Worm (Caenorhabditis elegans): ENCODE results near the gene fat-6.

DNA sequence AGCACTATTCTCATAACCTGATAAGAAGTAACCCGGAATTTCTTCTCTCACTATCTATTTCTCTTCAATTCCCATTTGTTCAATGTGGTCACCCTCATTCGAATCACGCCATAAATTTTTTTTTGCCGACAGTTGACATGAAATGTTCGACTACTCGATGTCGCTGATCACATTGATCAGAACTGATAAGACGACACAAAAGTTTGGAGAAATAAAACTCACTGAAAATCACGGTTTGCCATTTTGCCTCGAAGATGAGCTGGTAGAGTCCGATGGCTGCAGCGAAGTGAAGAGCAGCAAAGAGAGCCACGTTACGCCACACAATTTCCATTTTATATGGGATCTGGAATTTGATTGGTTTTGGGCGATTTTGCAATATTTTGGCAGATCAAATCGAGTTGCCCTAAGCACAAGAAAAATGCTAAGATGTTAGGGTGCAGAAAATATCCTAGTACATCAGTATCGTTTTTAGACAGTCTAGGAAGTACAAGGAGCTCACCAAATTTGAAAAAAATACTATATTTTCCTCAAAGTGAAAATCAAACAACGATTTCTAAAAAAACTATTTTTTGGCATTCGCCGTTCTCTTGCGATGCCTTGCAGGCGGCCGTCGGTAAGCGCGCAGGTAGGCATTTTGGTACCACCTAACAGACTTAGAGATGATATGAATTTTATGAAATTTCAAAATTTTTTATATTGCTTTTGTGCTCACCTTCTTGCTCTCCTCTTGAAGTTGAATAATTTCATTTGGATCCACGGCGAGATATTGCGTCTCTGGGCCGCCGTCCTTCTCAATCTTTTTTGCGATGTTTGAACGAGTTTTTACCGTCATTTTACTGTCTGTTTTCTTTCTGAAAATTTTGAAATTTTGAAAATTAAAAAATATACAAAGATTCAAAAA, at the start of gene fat-6:
- peak in 1 of 2 experiments; percentile 21 for TF ChIP-seq mdl-1 (tag; optimal IDR thresholded peaks at IDR 0.05)
- no peak for TF ChIP-seq lir-3 (tag; optimal IDR thresholded peaks at IDR 0.05; ENCODE audit: poor library complexity)
- peak; percentile 80 for TF ChIP-seq nhr-85 (tag)
- no peak for TF ChIP-seq ceh-63 (GFP tag; optimal IDR thresholded peaks at IDR 0.05)
- no peak for TF ChIP-seq skn-1 (tag; optimal IDR thresholded peaks at IDR 0.05)
- no peak for TF ChIP-seq egl-27 (tag; optimal IDR thresholded peaks at IDR 0.05)
- no peak for TF ChIP-seq nhr-28 (tag; optimal IDR thresholded peaks at IDR 0.05)
- no peak for TF ChIP-seq xbp-1 (tag; optimal IDR thresholded peaks at IDR 0.05)
- no peak for TF ChIP-seq nhr-11 (tag; optimal IDR thresholded peaks at IDR 0.05)
